Worm (Caenorhabditis elegans) whole organism, L4 larva: ENCODE data around the gene tes-1.
A peak's percentile ranks its signal among the peaks of the same experiment; 100 is the strongest.

Experiments used
- D1046.2 ChIP-seq: fragments of 200-800 bp; sonication (Bioruptor generic); IDR thresholded peaks from 2 replicates; pipeline ENCODE4 v1.3.6; 2022; ENCODE audit warnings: missing genetic modification characterization, missing compliant biosample characterization
- F26F4.8 ChIP-seq: fragments of 200-800 bp; sonication (Bioruptor generic); conservative IDR thresholded peaks from 2 replicates; pipeline ENCODE4 v1.3.6; 2022; ENCODE audit warnings: missing genetic modification characterization, missing compliant biosample characterization
- F49E8.2 ChIP-seq: sonication (generic microtip); optimal IDR thresholded peaks from 2 replicates; lab custom pipeline; 2016; ENCODE audit warnings: missing compliant biosample characterization, mild to moderate bottlenecking, missing genetic modification characterization, borderline replicate concordance
- Y105C5A.15 ChIP-seq: fragments of 200-800 bp; sonication (Bioruptor generic); IDR thresholded peaks from 2 replicates; pipeline ENCODE4 v1.3.6; 2022; ENCODE audit warnings: missing genetic modification characterization, missing compliant biosample characterization
- Y48G9A.11 ChIP-seq: fragments of 200-800 bp; sonication (Bioruptor generic); IDR thresholded peaks from 2 replicates; pipeline ENCODE4 v1.3.6; 2022; ENCODE audit warnings: missing genetic modification reagents, missing genetic modification characterization, missing compliant biosample characterization
- Y5F2A.4 ChIP-seq: fragments of 200-800 bp; sonication (Bioruptor generic); optimal IDR thresholded peaks from 2 replicates; lab custom pipeline; 2018; ENCODE audit warnings: mild to moderate bottlenecking, missing genetic modification characterization, missing compliant biosample characterization
- Y75B8A.6 ChIP-seq: fragments of 200-800 bp; sonication (Bioruptor generic); IDR thresholded peaks from 2 replicates; pipeline ENCODE4 v1.3.6; 2022; ENCODE audit warnings: missing genetic modification reagents, missing genetic modification characterization, missing compliant biosample characterization
- ZK546.5 ChIP-seq, 2 experiments: sonication (generic microtip); optimal IDR thresholded peaks; 2 replicates each; lab custom pipeline; 2017; ENCODE audit warnings: missing biosample characterization in 2 of 2, missing genetic modification characterization in 2 of 2
- aha-1 ChIP-seq: fragments of 150-350 bp; peaks from one replicate; lab custom pipeline; 2014; ENCODE audit warnings: missing biosample characterization, missing genetic modification characterization
- ceh-28 ChIP-seq: fragments of 150-350 bp; optimal IDR thresholded peaks from 2 replicates; lab custom pipeline; 2014; ENCODE audit warnings: missing biosample characterization, missing genetic modification reagents, missing genetic modification characterization
- ceh-44 ChIP-seq: fragments of 200-800 bp; sonication (Bioruptor generic); IDR thresholded peaks from 2 replicates; pipeline ENCODE4 v1.3.6; 2022; ENCODE audit warnings: missing genetic modification reagents, missing genetic modification characterization, missing compliant biosample characterization
- cey-2 ChIP-seq: sonication (generic microtip); optimal IDR thresholded peaks from 3 replicates; lab custom pipeline; 2017; ENCODE audit warnings: missing genetic modification characterization, mild to moderate bottlenecking, missing compliant biosample characterization, antibody characterized with exemption, borderline replicate concordance; ENCODE audit not compliant: insufficient read depth
- dpl-1 ChIP-seq: fragments of 150-350 bp; optimal IDR thresholded peaks from 2 replicates; lab custom pipeline; 2014; ENCODE audit warnings: missing biosample characterization, missing genetic modification reagents, missing genetic modification characterization
- duxl-1 ChIP-seq: sonication (generic microtip); optimal IDR thresholded peaks from 2 replicates; lab custom pipeline; 2016; ENCODE audit warnings: mild to moderate bottlenecking, missing genetic modification characterization, moderate library complexity, missing compliant biosample characterization; ENCODE audit not compliant: poor library complexity
- egl-43 ChIP-seq: fragments of 200-800 bp; sonication (Bioruptor generic); IDR thresholded peaks from 2 replicates; pipeline ENCODE4 v1.3.6; 2022; ENCODE audit warnings: missing genetic modification reagents, missing genetic modification characterization, missing compliant biosample characterization
- fkh-10 ChIP-seq: fragments of 150-350 bp; optimal IDR thresholded peaks from 2 replicates; lab custom pipeline; 2014; ENCODE audit warnings: missing biosample characterization, missing genetic modification reagents, missing genetic modification characterization
- fos-1 ChIP-seq: fragments of 150-350 bp; optimal IDR thresholded peaks from 2 replicates; lab custom pipeline; 2014; ENCODE audit warnings: missing biosample characterization, missing genetic modification characterization
- hlh-11 ChIP-seq: fragments of 200-800 bp; sonication (Bioruptor generic); optimal IDR thresholded peaks from 2 replicates; lab custom pipeline; 2018; ENCODE audit warnings: mild to moderate bottlenecking, missing genetic modification characterization, missing compliant biosample characterization
- hmg-1.1 ChIP-seq: fragments of 200-800 bp; sonication (Bioruptor generic); IDR thresholded peaks from 2 replicates; pipeline ENCODE4 v1.3.6; 2022; ENCODE audit warnings: missing genetic modification reagents, missing genetic modification characterization, missing compliant biosample characterization
- jun-1 ChIP-seq: fragments of 150-350 bp; optimal IDR thresholded peaks from 2 replicates; lab custom pipeline; 2014; ENCODE audit warnings: missing biosample characterization, missing genetic modification reagents, missing genetic modification characterization
- lim-7 ChIP-seq: fragments of 200-800 bp; sonication (Bioruptor generic); IDR thresholded peaks from 2 replicates; pipeline ENCODE4 v1.3.6; 2022; ENCODE audit warnings: missing genetic modification characterization, missing compliant biosample characterization
- lin-1 ChIP-seq: fragments of 200-800 bp; sonication (Bioruptor generic); IDR thresholded peaks from 2 replicates; pipeline ENCODE4 v1.3.6; 2022; ENCODE audit warnings: missing genetic modification reagents, missing genetic modification characterization, missing compliant biosample characterization
- lin-13 ChIP-seq: fragments of 150-350 bp; optimal IDR thresholded peaks from 2 replicates; lab custom pipeline; 2014; ENCODE audit warnings: missing biosample characterization, missing genetic modification reagents, missing genetic modification characterization
- lin-38 ChIP-seq: fragments of 200-800 bp; sonication (Bioruptor generic); IDR thresholded peaks from 2 replicates; pipeline ENCODE4 v1.3.6; 2022; ENCODE audit warnings: missing genetic modification reagents, missing genetic modification characterization, missing compliant biosample characterization
- mxl-2 ChIP-seq: fragments of 200-800 bp; sonication (Bioruptor generic); conservative IDR thresholded peaks from 2 replicates; pipeline ENCODE4 v1.3.6; 2022; ENCODE audit warnings: missing genetic modification reagents, missing genetic modification characterization, missing compliant biosample characterization
- mxl-3 ChIP-seq: fragments of 200-800 bp; sonication (Bioruptor generic); optimal IDR thresholded peaks from 2 replicates; lab custom pipeline; 2018; ENCODE audit warnings: mild to moderate bottlenecking, missing genetic modification characterization, missing compliant biosample characterization
- nhr-102 ChIP-seq: sonication (generic microtip); optimal IDR thresholded peaks from 2 replicates; lab custom pipeline; 2016; ENCODE audit warnings: mild to moderate bottlenecking, missing genetic modification characterization, moderate library complexity, missing compliant biosample characterization
- nhr-25 ChIP-seq: sonication (generic microtip); optimal IDR thresholded peaks from 2 replicates; lab custom pipeline; 2017; ENCODE audit warnings: missing genetic modification characterization, mild to moderate bottlenecking, missing compliant biosample characterization, antibody characterized with exemption, moderate library complexity, borderline replicate concordance; ENCODE audit not compliant: insufficient read depth
- nhr-41 ChIP-seq: fragments of 200-800 bp; sonication (Bioruptor generic); IDR thresholded peaks from 2 replicates; pipeline ENCODE4 v1.3.6; 2022; ENCODE audit warnings: missing genetic modification reagents, missing genetic modification characterization, missing compliant biosample characterization
- nhr-42 ChIP-seq: fragments of 200-800 bp; sonication (Bioruptor generic); IDR thresholded peaks from 2 replicates; pipeline ENCODE4 v1.3.6; 2022; ENCODE audit warnings: missing genetic modification characterization, missing compliant biosample characterization
- sdz-12 ChIP-seq: fragments of 200-800 bp; sonication (Bioruptor generic); optimal IDR thresholded peaks from 2 replicates; lab custom pipeline; 2018; ENCODE audit warnings: mild to moderate bottlenecking, missing genetic modification characterization, missing compliant biosample characterization
- snpc-1.2 ChIP-seq: fragments of 200-800 bp; sonication (Bioruptor generic); IDR thresholded peaks from 2 replicates; pipeline ENCODE4 v1.3.6; 2022; ENCODE audit warnings: missing genetic modification reagents, missing genetic modification characterization, missing compliant biosample characterization
- unc-130 ChIP-seq: sonication (generic microtip); optimal IDR thresholded peaks from 2 replicates; lab custom pipeline; 2016; ENCODE audit warnings: missing genetic modification reagents, missing genetic modification characterization, missing compliant biosample characterization
- zip-2 ChIP-seq: fragments of 150-350 bp; optimal IDR thresholded peaks from 2 replicates; lab custom pipeline; 2014; ENCODE audit warnings: missing biosample characterization, missing genetic modification characterization

Gene tes-1

ce11 chrIV:7486201-7486947 lies 35.1 kb upstream of the tes-1 start, which contains the start of the genes his-61 and his-62 (continued):
- TF ChIP-seq nhr-25 (tag; lab: Kevin White, UChicago) (peak; percentile 8), ceh-28 (tag; lab: Kevin White, UChicago) (no peak), jun-1 (tag; lab: Kevin White, UChicago) (no peak), lin-1 (peak; percentile 45; the same call in 1 of the 2 replicates), nhr-42 (GFP tag; lab: Robert Waterston, UW) (peak; percentile 79; the same call in 1 of the 2 replicates), nhr-41 (GFP tag; lab: Robert Waterston, UW) (0 out of 2 replicates have a peak, but pooled peaks have one; percentile 20), Y105C5A.15 (no peak), lin-13 (GFP tag; lab: Kevin White, UChicago) (peak; percentile 36), unc-130 (GFP tag; lab: Kevin White, UChicago) (no peak), fkh-10 (GFP tag; lab: Kevin White, UChicago) (no peak), mxl-3 (no peak)

- TF ChIP-seq F26F4.8 (GFP tag; lab: Robert Waterston, UW) (peak; percentile 64; the same call in 1 of the 2 replicates), Y105C5A.15 (peak; percentile 32; the same call in 1 of the 2 replicates), F49E8.2 (peak; percentile 14), D1046.2 (GFP tag; lab: Robert Waterston, UW) (0 out of 2 replicates have a peak, but pooled peaks have one; percentile 8), lim-7 (peak; percentile 23; the same call in 1 of the 2 replicates), egl-43 (GFP tag; lab: Robert Waterston, UW) (peak; percentile 60; the same call in 1 of the 2 replicates)
Observed at ce11 chrIV:7485565-7486200, 34.4 kb upstream of the tes-1 start.

- TF ChIP-seq dpl-1 (peak; percentile 69), mxl-2 (no peak), nhr-25 (tag; lab: Kevin White, UChicago) (no peak), aha-1 (tag; lab: Kevin White, UChicago) (peak; percentile 57), ZK546.5 (tag; optimal IDR thresholded peaks at IDR 0.05; lab: Kevin White, UChicago) (no peak), fos-1 (tag; lab: Kevin White, UChicago) (no peak), duxl-1 (no peak), fkh-10 (GFP tag; lab: Kevin White, UChicago) (peak; percentile 12)
Observed at ce11 chrIV:7478134-7478533, 26.9 kb upstream of the tes-1 start, which contains the start of gene rod-1. TSS of gene rod-1 (plus strand) at chrIV:7478452.

- TF ChIP-seq ceh-44 (GFP tag; lab: Robert Waterston, UW) (0 out of 2 replicates have a peak, but pooled peaks have one; percentile 12), sdz-12 (GFP tag; lab: Kevin White, UChicago) (no peak), nhr-102 (tag; lab: Kevin White, UChicago) (no peak), Y48G9A.11 (GFP tag; lab: Robert Waterston, UW) (peak; percentile 62), nhr-42 (GFP tag; lab: Robert Waterston, UW) (no peak), Y5F2A.4 (GFP tag; lab: Kevin White, UChicago) (no peak), snpc-1.2 (peak; percentile 76), hlh-11 (tag; lab: Kevin White, UChicago) (no peak), zip-2 (tag; lab: Kevin White, UChicago) (no peak), lim-7 (no peak), F49E8.2 (peak; percentile 74), lin-38 (GFP tag; lab: Robert Waterston, UW) (peak; percentile 66), cey-2 (tag; lab: Kevin White, UChicago) (no peak), hmg-1.1 (GFP tag; lab: Robert Waterston, UW) (no peak), Y75B8A.6 (GFP tag; lab: Robert Waterston, UW) (no peak), unc-130 (GFP tag; lab: Kevin White, UChicago) (peak; percentile 85)
- TF ChIP-seq, all 104 proteins: peak for 6
Observed at ce11 chrIV:7477697-7478096, 26.5 kb upstream of the tes-1 start.
